Fruit fly (Drosophila melanogaster) whole organism, embryonic: Measurements from ENCODE around the gene Ugt37D1.
A peak's percentile ranks its signal among the peaks of the same experiment; 100 is the strongest.

Experiments used
- Bdp1 ChIP-seq: fragments of 200-800 bp; sonication (Bioruptor generic); optimal IDR thresholded peaks from 3 replicates; lab custom pipeline; 2016; ENCODE audit warnings: missing biosample characterization, missing genetic modification characterization
- Bteb2 ChIP-seq: fragments of 200-800 bp; sonication (Bioruptor generic); optimal IDR thresholded peaks from 2 replicates; lab custom pipeline; 2016; ENCODE audit warnings: missing biosample characterization, missing genetic modification characterization
- CG10543 ChIP-seq: fragments of 200-800 bp; sonication (Bioruptor generic); optimal IDR thresholded peaks from 3 replicates; lab custom pipeline; 2017; ENCODE audit warnings: missing biosample characterization, mild to moderate bottlenecking, missing genetic modification characterization, moderate library complexity
- CG12769 ChIP-seq: fragments of 200-800 bp; sonication (Bioruptor generic); optimal IDR thresholded peaks from 2 replicates; lab custom pipeline; 2019; ENCODE audit warnings: missing biosample characterization, mild to moderate bottlenecking, missing genetic modification characterization, moderate library complexity
- CG15601 ChIP-seq: fragments of 200-800 bp; sonication (Bioruptor generic); optimal IDR thresholded peaks from 3 replicates; lab custom pipeline; 2019; ENCODE audit warnings: missing biosample characterization, mild to moderate bottlenecking, missing genetic modification characterization, moderate library complexity
- CG17612 ChIP-seq: fragments of 200-800 bp; sonication (Bioruptor generic); IDR thresholded peaks from 2 replicates; pipeline ENCODE4 v1.3.6; 2022; ENCODE audit warnings: missing biosample characterization, missing genetic modification characterization
- CG2120 ChIP-seq: fragments of 200-800 bp; sonication (Bioruptor generic); optimal IDR thresholded peaks from 3 replicates; lab custom pipeline; 2016; ENCODE audit warnings: missing biosample characterization, missing genetic modification characterization
- CG3281 ChIP-seq: fragments of 200-800 bp; sonication (Bioruptor generic); optimal IDR thresholded peaks from 3 replicates; lab custom pipeline; 2017; ENCODE audit warnings: missing biosample characterization, mild to moderate bottlenecking, missing genetic modification characterization
- CG9932 ChIP-seq: fragments of 200-800 bp; sonication (Bioruptor generic); IDR thresholded peaks from 2 replicates; pipeline ENCODE4 v1.3.6; 2022; ENCODE audit warnings: missing biosample characterization, missing genetic modification characterization
- Deaf1 ChIP-seq: fragments of 200-800 bp; optimal IDR thresholded peaks from 3 replicates; lab custom pipeline; 2019; ENCODE audit warnings: missing biosample characterization, mild to moderate bottlenecking, missing genetic modification characterization, moderate library complexity
- Dref ChIP-seq: fragments of 200-800 bp; sonication (Bioruptor generic); IDR thresholded peaks from 2 replicates; pipeline ENCODE4 v1.3.6; 2022; ENCODE audit warnings: missing biosample characterization, missing genetic modification characterization
- Eip74EF ChIP-seq, 2 experiments: fragments of 200-800 bp in 1 of 2; fragments of >200 bp in 1 of 2; sonication (Bioruptor generic) in 1 of 2; optimal IDR thresholded peaks; 2 replicates each; lab custom pipeline; 2017 to 2019; ENCODE audit warnings: missing biosample characterization in 2 of 2, missing genetic modification characterization in 2 of 2, mild to moderate bottlenecking in 1 of 2, moderate library complexity in 1 of 2
- Ets65A ChIP-seq: fragments of 200-800 bp; sonication (Bioruptor generic); peaks from one replicate; lab custom pipeline; 2016; ENCODE audit warnings: missing biosample characterization, missing genetic modification characterization
- Med ChIP-seq: fragments of 200-800 bp; sonication (Bioruptor generic); peaks from one replicate; lab custom pipeline; 2016; ENCODE audit warnings: missing biosample characterization, missing genetic modification characterization, mild to moderate bottlenecking, inconsistent platforms, moderate library complexity
- Mrtf ChIP-seq: fragments of 200-800 bp; sonication (Bioruptor generic); IDR thresholded peaks from 3 replicates; pipeline ENCODE4 v1.3.6; 2022; ENCODE audit warnings: missing biosample characterization, missing genetic modification characterization
- Pdp1 ChIP-seq, 2 experiments: fragments of 200-800 bp; sonication (Bioruptor generic); optimal IDR thresholded peaks; 3 replicates each; lab custom pipeline; 2016; ENCODE audit warnings: missing biosample characterization in 2 of 2, missing genetic modification characterization in 2 of 2, mild to moderate bottlenecking in 1 of 2, moderate library complexity in 1 of 2
- Rfx ChIP-seq: fragments of 200-800 bp; sonication (Bioruptor generic); IDR thresholded peaks from 2 replicates; pipeline ENCODE4 v1.3.6; 2022; ENCODE audit warnings: missing biosample characterization, missing genetic modification characterization
- Sox102F ChIP-seq: fragments of 200-800 bp; sonication (Bioruptor generic); optimal IDR thresholded peaks from 2 replicates; lab custom pipeline; 2018; ENCODE audit warnings: missing biosample characterization, mild to moderate bottlenecking, missing genetic modification characterization, moderate library complexity
- Taf1 ChIP-seq: fragments of 200-800 bp; sonication (Bioruptor generic); IDR thresholded peaks from 2 replicates; pipeline ENCODE4 v1.3.6; 2022; ENCODE audit warnings: missing biosample characterization, missing genetic modification characterization
- Trl ChIP-seq, 3 experiments: fragments of >200 bp in 2 of 3; fragments of 200-800 bp in 1 of 3; sonication (Bioruptor generic) in 1 of 3; optimal IDR thresholded peaks; 2 replicates in 1 of 3; 3 replicates in 2 of 3; lab custom pipeline; 2016 to 2017; ENCODE audit warnings: missing biosample characterization in 1 of 3, missing genetic modification characterization in 1 of 3
- cg ChIP-seq: fragments of 200-800 bp; sonication (Bioruptor generic); optimal IDR thresholded peaks from 3 replicates; lab custom pipeline; 2019; ENCODE audit warnings: missing biosample characterization, mild to moderate bottlenecking, missing genetic modification characterization, moderate library complexity
- ci ChIP-seq: fragments of 200-800 bp; sonication (Bioruptor generic); IDR thresholded peaks from 3 replicates; pipeline ENCODE4 v1.3.6; 2022; ENCODE audit warnings: missing biosample characterization, missing genetic modification characterization
- corto ChIP-seq: fragments of 200-800 bp; sonication (Bioruptor generic); optimal IDR thresholded peaks from 2 replicates; lab custom pipeline; 2016; ENCODE audit warnings: missing biosample characterization, mild to moderate bottlenecking, missing genetic modification characterization, moderate library complexity
- exex ChIP-seq: fragments of 200-800 bp; sonication (Bioruptor generic); optimal IDR thresholded peaks from 4 replicates; lab custom pipeline; 2018; ENCODE audit warnings: missing biosample characterization, mild to moderate bottlenecking, missing genetic modification characterization, moderate library complexity
- eyg ChIP-seq: fragments of 200-800 bp; sonication (Bioruptor generic); optimal IDR thresholded peaks from 3 replicates; lab custom pipeline; 2016; ENCODE audit warnings: missing biosample characterization, missing genetic modification characterization
- gce ChIP-seq: fragments of 200-800 bp; sonication (Bioruptor generic); IDR thresholded peaks from 3 replicates; pipeline ENCODE4 v1.3.6; 2022; ENCODE audit warnings: missing biosample characterization, missing genetic modification characterization
- gem ChIP-seq: fragments of 200-800 bp; sonication (Bioruptor generic); optimal IDR thresholded peaks from 2 replicates; lab custom pipeline; 2019; ENCODE audit warnings: missing biosample characterization, mild to moderate bottlenecking, missing genetic modification characterization, moderate library complexity
- gsb ChIP-seq: fragments of 200-800 bp; sonication (Bioruptor generic); IDR thresholded peaks from 2 replicates; pipeline ENCODE4 v1.3.6; 2022; ENCODE audit warnings: missing biosample characterization, missing genetic modification characterization
- jumu ChIP-seq: fragments of 200-800 bp; sonication (Bioruptor generic); optimal IDR thresholded peaks from 3 replicates; lab custom pipeline; 2016; ENCODE audit warnings: missing biosample characterization, missing genetic modification characterization
- pb ChIP-seq: fragments of 200-800 bp; sonication (Bioruptor generic); optimal IDR thresholded peaks from 3 replicates; lab custom pipeline; 2016; ENCODE audit warnings: missing biosample characterization, missing genetic modification characterization
- sd ChIP-seq: fragments of 200-800 bp; sonication (Bioruptor generic); optimal IDR thresholded peaks from 3 replicates; lab custom pipeline; 2018; ENCODE audit warnings: missing biosample characterization, mild to moderate bottlenecking, missing genetic modification characterization, moderate library complexity
- sens ChIP-seq: fragments of 200-800 bp; sonication (Bioruptor generic); peaks from one replicate; lab custom pipeline; 2016; ENCODE audit warnings: missing biosample characterization, missing genetic modification characterization
- slbo ChIP-seq: fragments of 200-800 bp; sonication (Bioruptor generic); IDR thresholded peaks from 2 replicates; pipeline ENCODE4 v1.3.6; 2022; ENCODE audit warnings: missing biosample characterization, missing genetic modification characterization
- slp2 ChIP-seq: fragments of 200-800 bp; sonication (Bioruptor generic); optimal IDR thresholded peaks from 2 replicates; lab custom pipeline; 2016; ENCODE audit warnings: missing biosample characterization, missing genetic modification characterization
- so ChIP-seq: fragments of 200-800 bp; sonication (Bioruptor generic); IDR thresholded peaks from 3 replicates; pipeline ENCODE4 v1.3.6; 2022; ENCODE audit warnings: missing biosample characterization, missing genetic modification characterization
- sr ChIP-seq: fragments of 200-800 bp; sonication (Bioruptor generic); IDR thresholded peaks from 3 replicates; pipeline ENCODE4 v1.3.6; 2022; ENCODE audit warnings: missing biosample characterization, missing genetic modification characterization
- sug ChIP-seq: fragments of 200-800 bp; optimal IDR thresholded peaks from 2 replicates; lab custom pipeline; 2019; ENCODE audit warnings: missing biosample characterization, mild to moderate bottlenecking, missing genetic modification characterization, moderate library complexity
- toy ChIP-seq: fragments of 200-800 bp; sonication (Bioruptor generic); IDR thresholded peaks from 2 replicates; pipeline ENCODE4 v1.3.6; 2022; ENCODE audit warnings: missing biosample characterization, missing genetic modification characterization
- twi ChIP-seq: fragments of 200-800 bp; optimal IDR thresholded peaks from 2 replicates; lab custom pipeline; 2019; ENCODE audit warnings: missing biosample characterization, mild to moderate bottlenecking, missing genetic modification characterization, moderate library complexity
- unpg ChIP-seq: fragments of 200-800 bp; sonication (Bioruptor generic); optimal IDR thresholded peaks from 3 replicates; lab custom pipeline; 2018; ENCODE audit warnings: missing biosample characterization, mild to moderate bottlenecking, missing genetic modification characterization, moderate library complexity

Gene Ugt37D1

dm6 chr2L:16760504-16761417, 38.1 kb upstream of the Ugt37D1 start, which contains the start of gene ppk17 (continued):
- TF ChIP-seq eyg (GFP tag; lab: Kevin White, UChicago) (no peak), Med (GFP tag; lab: Kevin White, UChicago) (peak; percentile 25), sd (tag; lab: Kevin White, UChicago) (peak; percentile 85), gem (tag; lab: Kevin White, UChicago) (peak; percentile 22)

- TF ChIP-seq slbo (GFP tag; lab: Robert Waterston, UW) (peak; percentile 35; the same call in 1 of the 2 replicates), Sox102F (GFP tag; lab: Kevin White, UChicago) (peak; percentile 37), Eip74EF (GFP tag; optimal IDR thresholded peaks at IDR 0.05; lab: Kevin White, UChicago) (no peak), gem (tag; lab: Kevin White, UChicago) (peak; percentile 4), unpg (GFP tag; lab: Kevin White, UChicago) (peak; percentile 11), sens (peak; percentile 65), Med (GFP tag; lab: Kevin White, UChicago) (peak; percentile 59), ci (GFP tag; lab: Robert Waterston, UW) (0 out of 3 replicates have a peak, but pooled peaks have one; percentile 37), Bteb2 (GFP tag; lab: Kevin White, UChicago) (no peak), CG9932 (0 out of 2 replicates have a peak, but pooled peaks have one; percentile 11), Rfx (GFP tag; lab: Robert Waterston, UW) (peak; percentile 23; the same call in 1 of the 2 replicates), jumu (no peak), Ets65A (peak; percentile 76), sug (tag; lab: Kevin White, UChicago) (peak; percentile 11), CG2120 (GFP tag; lab: Kevin White, UChicago) (peak; percentile 10), Taf1 (GFP tag; lab: Robert Waterston, UW) (0 out of 2 replicates have a peak, but pooled peaks have one; percentile 7), gce (GFP tag; lab: Robert Waterston, UW) (0 out of 3 replicates have a peak, but pooled peaks have one; percentile 27), Dref (GFP tag; lab: Robert Waterston, UW) (no peak), twi (tag; lab: Kevin White, UChicago) (no peak)
These were observed 36.9 kb upstream of the Ugt37D1 start for dm6 chr2L:16761891-16762290.

dm6 chr2L:16764480-16764879, 34.3 kb upstream of the Ugt37D1 start:
- no peak for TF ChIP-seq Med (GFP tag; lab: Kevin White, UChicago)
- 0 out of 2 replicates have a peak, but pooled peaks have one; percentile 21 for TF ChIP-seq toy
- TF ChIP-seq Ets65A: peak; percentile 58

- TF ChIP-seq sug (tag; lab: Kevin White, UChicago) (no peak), CG10543 (GFP tag; lab: Kevin White, UChicago) (peak; percentile 17), Pdp1 (GFP tag; optimal IDR thresholded peaks at IDR 0.05; lab: Kevin White, UChicago) (peak in 1 of 2 experiments; percentile 94), corto (GFP tag; lab: Kevin White, UChicago) (no peak), slp2 (no peak), Ets65A (peak; percentile 89), Med (GFP tag; lab: Kevin White, UChicago) (peak; percentile 69), pb (GFP tag; lab: Kevin White, UChicago) (no peak), so (peak; percentile 60; the same call in 2 of the 3 replicates), CG12769 (tag; lab: Kevin White, UChicago) (peak; percentile 86), Trl (optimal IDR thresholded peaks at IDR 0.05; lab: Kevin White, UChicago) (peak; percentile 17 to 58), Trl (GFP tag; optimal IDR thresholded peaks at IDR 0.05; lab: Kevin White, UChicago) (no peak), Mrtf (GFP tag; lab: Robert Waterston, UW) (0 out of 3 replicates have a peak, but pooled peaks have one; percentile 13), slbo (GFP tag; lab: Robert Waterston, UW) (peak; percentile 19; the same call in 1 of the 2 replicates), exex (tag; lab: Kevin White, UChicago) (no peak), cg (GFP tag; lab: Kevin White, UChicago) (peak; percentile 15), CG3281 (GFP tag; lab: Kevin White, UChicago) (no peak), sr (GFP tag; lab: Robert Waterston, UW) (0 out of 3 replicates have a peak, but pooled peaks have one; percentile 60), Bdp1 (no peak), gsb (GFP tag; lab: Robert Waterston, UW) (0 out of 2 replicates have a peak, but pooled peaks have one; percentile 10), CG15601 (tag; lab: Kevin White, UChicago) (no peak), CG17612 (GFP tag; lab: Robert Waterston, UW) (no peak), twi (tag; lab: Kevin White, UChicago) (peak; percentile 55), Deaf1 (tag; lab: Kevin White, UChicago) (peak; percentile 10)
These were observed 32.6 kb upstream of the Ugt37D1 start, which contains the start of gene Mhc for dm6 chr2L:16766070-16766752. Gene Mhc, plus strand, starts transcription at chr2L:16766566.
